Worm (Caenorhabditis elegans) whole organism, L4/young adult: ENCODE results near the gene srx-85.

ENCODE experiments used
- W03F9.2 ChIP-seq: fragments of 150-350 bp; optimal IDR thresholded peaks from 2 replicates; lab custom pipeline; 2014; ENCODE audit warnings: missing biosample characterization, missing genetic modification characterization
- dao-5 ChIP-seq: sonication (generic microtip); optimal IDR thresholded peaks from 2 replicates; lab custom pipeline; 2016; ENCODE audit warnings: missing genotype, missing genetic modification characterization, moderate library complexity, missing compliant biosample characterization
- him-1 ChIP-seq: sonication (generic microtip); optimal IDR thresholded peaks from 2 replicates; lab custom pipeline; 2016; ENCODE audit warnings: missing genotype, missing genetic modification reagents, missing genetic modification characterization, missing compliant biosample characterization

srx-85 gene

ce11 chrV:11593427-11593826 is 40.9 kb downstream of the srx-85 start, which contains the start of gene srx-80:
Gene srx-80, plus strand, starts transcription at chrV:11593727.
- no peak for TF ChIP-seq W03F9.2 (tag; lab: Kevin White, UChicago)
- no peak for TF ChIP-seq dao-5
- no peak for TF ChIP-seq him-1

- no peak for TF ChIP-seq dao-5
- TF ChIP-seq him-1, result no peak
- no peak for TF ChIP-seq W03F9.2 (tag; lab: Kevin White, UChicago)
These were observed 41.4 kb downstream of the srx-85 start for ce11 chrV:11593888-11594287.

- TF ChIP-seq dao-5 (no peak), him-1 (no peak), W03F9.2 (tag; lab: Kevin White, UChicago) (no peak)
These were observed 46.3 kb downstream of the srx-85 start, which contains the start of gene srx-84 for ce11 chrV:11598807-11599206. Gene srx-84, plus strand, starts transcription at chrV:11599107.

ce11 chrV:11600800-11601199 is 48.3 kb downstream of the srx-85 start, which contains the start of gene F35B12.9:
Gene F35B12.9, plus strand, starts transcription at chrV:11601171.
- TF ChIP-seq W03F9.2 (tag; lab: Kevin White, UChicago), result no peak
- TF ChIP-seq dao-5, result no peak
- no peak for TF ChIP-seq him-1
